Fruit fly (Drosophila melanogaster): ENCODE data around the gene sgl.

sgl gene

dm6 chr3L:6981823-6982222, 17.3 kb upstream of the sgl start (continued):
- TF ChIP-seq Hr3 (GFP tag; optimal IDR thresholded peaks at IDR 0.05): peak; percentile 32
- TF ChIP-seq Hey (tag; optimal IDR thresholded peaks at IDR 0.05): no peak
- no peak for TF ChIP-seq Rfx (GFP tag; IDR thresholded peaks at IDR 0.05)
- peak; percentile 12 for TF ChIP-seq CG6813 (GFP tag; optimal IDR thresholded peaks at IDR 0.05)
- TF ChIP-seq CG10462 (GFP tag; optimal IDR thresholded peaks at IDR 0.05): peak; percentile 32
- TF ChIP-seq dm (GFP tag; optimal IDR thresholded peaks at IDR 0.05): no peak
- TF ChIP-seq az2 (GFP tag; optimal IDR thresholded peaks at IDR 0.05): peak; percentile 51
- TF ChIP-seq Max (GFP tag; optimal IDR thresholded peaks at IDR 0.05): no peak
- TF ChIP-seq inv (GFP tag; IDR thresholded peaks at IDR 0.05; ENCODE audit: partially characterized antibody): no peak
- TF ChIP-seq CG3847 (GFP tag; IDR thresholded peaks at IDR 0.05): no peak
- no peak for TF ChIP-seq nau (GFP tag; optimal IDR thresholded peaks at IDR 0.05)
- TF ChIP-seq Dip2 (GFP tag; IDR thresholded peaks at IDR 0.05): no peak
- TF ChIP-seq CG8765 (GFP tag; IDR thresholded peaks at IDR 0.05): peak; percentile 62; the same call in 1 of the 2 replicates
- TF ChIP-seq Dip3 (GFP tag; optimal IDR thresholded peaks at IDR 0.05): no peak
- no peak for TF ChIP-seq wor (GFP tag; IDR thresholded peaks at IDR 0.05)
- peak; percentile 87 for TF ChIP-seq CG9727 (GFP tag; optimal IDR thresholded peaks at IDR 0.05)
- TF ChIP-seq Taf1 (GFP tag; IDR thresholded peaks at IDR 0.05): no peak
- peak; percentile 68 for TF ChIP-seq grau (tag; optimal IDR thresholded peaks at IDR 0.05)
- peak; percentile 26; the same call in 1 of the 2 replicates for TF ChIP-seq lmd (GFP tag; IDR thresholded peaks at IDR 0.05)
- no peak for TF ChIP-seq Myb (GFP tag; optimal IDR thresholded peaks at IDR 0.05)
- no peak for TF ChIP-seq Bdp1 (GFP tag; optimal IDR thresholded peaks at IDR 0.05)
- TF ChIP-seq CG3838 (GFP tag; optimal IDR thresholded peaks at IDR 0.05): no peak
- no peak for TF ChIP-seq lov (optimal IDR thresholded peaks at IDR 0.05)
- no peak for TF ChIP-seq lov (GFP tag; IDR thresholded peaks at IDR 0.05)
- TF ChIP-seq HLHmδ (GFP tag; optimal IDR thresholded peaks at IDR 0.05): no peak
- TF ChIP-seq Ssrp (tag; optimal IDR thresholded peaks at IDR 0.05): peak; percentile 68
- TF ChIP-seq bsh (GFP tag; optimal IDR thresholded peaks at IDR 0.05): peak in 1 of 2 experiments; percentile 58
- TF ChIP-seq btn (GFP tag; optimal IDR thresholded peaks at IDR 0.05): peak; percentile 18
- no peak for TF ChIP-seq CG3726 (GFP tag; IDR thresholded peaks at IDR 0.05)
- no peak for TF ChIP-seq nerfin-2 (GFP tag; IDR thresholded peaks at IDR 0.05; ENCODE audit: partially characterized antibody)
- peak; percentile 31; the same call in 1 of the 2 replicates for TF ChIP-seq vvl (GFP tag; IDR thresholded peaks at IDR 0.05)
- TF ChIP-seq CG7839 (tag; optimal IDR thresholded peaks at IDR 0.05): peak; percentile 65
- TF ChIP-seq ERR (GFP tag; optimal IDR thresholded peaks at IDR 0.05): no peak
- TF ChIP-seq Camta (GFP tag; optimal IDR thresholded peaks at IDR 0.05): no peak
- no peak for TF ChIP-seq pan (optimal IDR thresholded peaks at IDR 0.05)
- peak in 1 of 2 experiments; percentile 12 for TF ChIP-seq pan (GFP tag; optimal IDR thresholded peaks at IDR 0.05 in 1 of 2, IDR thresholded peaks at IDR 0.05 in 1 of 2)
- peak; percentile 23 for TF ChIP-seq CG15269 (tag; optimal IDR thresholded peaks at IDR 0.05)
- TF ChIP-seq CG18619 (GFP tag; optimal IDR thresholded peaks at IDR 0.05): peak; percentile 36
- TF ChIP-seq emc (GFP tag; optimal IDR thresholded peaks at IDR 0.05): no peak
- no peak for TF ChIP-seq ftz-f1 (GFP tag; optimal IDR thresholded peaks at IDR 0.05)
- peak; percentile 33 for TF ChIP-seq CG17385 (GFP tag; optimal IDR thresholded peaks at IDR 0.05)
- TF ChIP-seq Doc3 (GFP tag; IDR thresholded peaks at IDR 0.05; ENCODE audit: partially characterized antibody): no peak
- TF ChIP-seq Meics (GFP tag; optimal IDR thresholded peaks at IDR 0.05): no peak
- no peak for TF ChIP-seq cad (GFP tag; optimal IDR thresholded peaks at IDR 0.05)
- no peak for TF ChIP-seq pita (GFP tag; optimal IDR thresholded peaks at IDR 0.05)
- peak; percentile 74 for TF ChIP-seq gem (tag; optimal IDR thresholded peaks at IDR 0.05)
- TF ChIP-seq kni (GFP tag; optimal IDR thresholded peaks at IDR 0.05): no peak
- no peak for TF ChIP-seq Hr78 (GFP tag; optimal IDR thresholded peaks at IDR 0.05)
- no peak for TF ChIP-seq CG7786 (GFP tag; optimal IDR thresholded peaks at IDR 0.05)
- TF ChIP-seq CG6175 (GFP tag; IDR thresholded peaks at IDR 0.05): no peak
- no peak for TF ChIP-seq eyg (GFP tag; optimal IDR thresholded peaks at IDR 0.05)
- TF ChIP-seq CG4328 (GFP tag; optimal IDR thresholded peaks at IDR 0.05): no peak

All from whole organism, embryonic.